Fruit fly (Drosophila melanogaster) whole organism, embryonic: ENCODE results near the gene Acp63F.

Experiments
- CG32532 ChIP-seq: fragments of 200-800 bp; sonication (Bioruptor generic); IDR thresholded peaks from 2 replicates; pipeline ENCODE4 v1.3.6; 2022; ENCODE audit warnings: missing biosample characterization, missing genetic modification characterization
- CG8478 ChIP-seq: fragments of >200 bp; optimal IDR thresholded peaks from 2 replicates; lab custom pipeline; 2018
- al ChIP-seq: fragments of 200-800 bp; sonication (Bioruptor generic); IDR thresholded peaks from 2 replicates; pipeline ENCODE4 v1.3.6; 2022; ENCODE audit warnings: missing biosample characterization, missing genetic modification characterization
- h ChIP-seq: fragments of >200 bp; optimal IDR thresholded peaks from 2 replicates; lab custom pipeline; 2017
- jigr1 ChIP-seq: fragments of 200-800 bp; sonication (Bioruptor generic); IDR thresholded peaks from 3 replicates; pipeline ENCODE4 v1.3.6; 2022; ENCODE audit warnings: missing biosample characterization, missing genetic modification characterization

DNA sequence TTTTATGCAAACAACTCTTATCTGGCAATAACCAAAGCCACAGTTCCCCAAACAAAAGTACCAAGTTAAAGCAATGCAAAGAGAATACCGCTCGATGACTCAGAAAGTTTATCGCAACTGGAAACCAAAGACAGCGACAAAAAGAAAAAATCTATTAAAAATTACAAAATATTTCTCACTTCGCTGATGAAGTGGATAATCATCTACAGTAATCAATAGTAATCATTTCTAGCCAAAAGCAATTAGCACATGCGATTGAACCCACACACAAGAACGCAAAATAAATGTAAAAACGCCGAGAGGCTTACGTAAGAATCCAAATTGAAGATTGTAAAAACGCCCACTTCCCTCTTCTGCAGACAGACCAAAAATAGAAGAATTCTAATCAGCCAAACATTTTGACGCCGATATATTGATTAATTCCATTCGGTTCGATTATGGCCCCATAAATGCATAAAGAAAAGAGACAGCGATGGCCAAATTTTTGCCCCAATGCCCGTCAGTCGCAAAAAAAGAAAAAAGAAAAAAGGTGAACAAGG is 39.5 kb downstream of the Acp63F start:
- TF ChIP-seq CG32532 (no peak), al (GFP tag; lab: Robert Waterston, UW) (no peak), h (lab: Kevin White, UChicago) (no peak), CG8478 (lab: Kevin White, UChicago) (no peak), jigr1 (GFP tag; lab: Robert Waterston, UW) (no peak)
